Fruit fly (Drosophila melanogaster) whole organism, wandering third instar larva: ENCODE data around the gene Boh1.
"Not testable (repeated sequence)": the region's sequence is repeated elsewhere in the genome, so short reads cannot be mapped to it uniquely, and the experiment has no call there.

Experiments used
- Dfd ChIP-seq: fragments of >200 bp; optimal IDR thresholded peaks from 2 replicates; lab custom pipeline; 2017; ENCODE audit warnings: missing biosample characterization, missing genetic modification characterization
- Jra ChIP-seq: sonication (Bioruptor generic); optimal IDR thresholded peaks from 2 replicates; lab custom pipeline; 2016; ENCODE audit warnings: missing biosample characterization, missing genetic modification characterization
- dl ChIP-seq, 2 experiments: fragments of 175-275, 200-275 bp in 1 of 2; fragments of 200-275 bp in 1 of 2; sonication (Bioruptor generic); optimal IDR thresholded peaks; lab custom pipeline; 2018; ENCODE audit warnings: mild to moderate bottlenecking in 2 of 2, missing biosample characterization in 2 of 2, missing genetic modification characterization in 2 of 2, moderate library complexity in 2 of 2; ENCODE audit not compliant: partially characterized antibody in 2 of 2, insufficient read depth in 1 of 2
- dmrt93B ChIP-seq: fragments of 200-800 bp; sonication (Bioruptor generic); optimal IDR thresholded peaks from 2 replicates; lab custom pipeline; 2018; ENCODE audit warnings: missing biosample characterization, mild to moderate bottlenecking, missing genetic modification characterization
- ey ChIP-seq: fragments of 200-800 bp; sonication (Bioruptor generic); optimal IDR thresholded peaks from 2 replicates; lab custom pipeline; 2016; ENCODE audit warnings: missing biosample characterization, missing genetic modification characterization
- fru ChIP-seq: fragments of 200-800 bp; sonication (Bioruptor generic); optimal IDR thresholded peaks from 3 replicates; lab custom pipeline; 2016; ENCODE audit warnings: missing biosample characterization, mild to moderate bottlenecking, missing genetic modification characterization
- jim ChIP-seq: fragments of 175-275, 200-325 bp; sonication (Bioruptor generic); optimal IDR thresholded peaks from 2 replicates; lab custom pipeline; 2016; ENCODE audit warnings: missing biosample characterization, mild to moderate bottlenecking, missing genetic modification characterization

- TF ChIP-seq Dfd (GFP tag; lab: Kevin White, UChicago); Jra; jim (GFP tag; lab: Kevin White, UChicago); dmrt93B (GFP tag; lab: Kevin White, UChicago); ey (GFP tag; lab: Kevin White, UChicago); fru (GFP tag; lab: Kevin White, UChicago); dl (GFP tag; optimal IDR thresholded peaks at IDR 0.05; lab: Kevin White, UChicago; ENCODE audit: insufficient read depth in 1 of 2, partially characterized antibody in 2 of 2): not testable (repeated sequence)
Measured at dm6 chr3R:27960473-27960872, 41.2 kb upstream of the Boh1 start, which contains the start of gene CG31253.
